Fruit fly (Drosophila melanogaster): ENCODE data around the gene CG6999.

Gene CG6999

DNA sequence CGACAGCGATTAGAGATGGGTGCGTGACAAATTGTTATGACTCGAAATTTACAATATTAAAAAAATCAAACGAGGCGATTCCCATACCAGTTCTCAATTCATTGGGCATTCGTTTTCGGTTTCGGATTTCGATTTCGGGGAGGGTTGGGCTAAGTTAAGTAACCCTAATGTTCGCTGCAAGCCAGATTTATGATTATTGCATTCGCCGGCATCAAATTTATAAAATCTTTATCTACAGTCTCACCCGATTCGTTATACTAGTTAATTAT, 39.8 kb downstream of the CG6999 start:
- TF ChIP-seq HLH106 (tag; optimal IDR thresholded peaks at IDR 0.05) (no peak), ey (GFP tag; optimal IDR thresholded peaks at IDR 0.05) (no peak), Mio (GFP tag; optimal IDR thresholded peaks at IDR 0.05) (no peak), dl (GFP tag; optimal IDR thresholded peaks at IDR 0.05; ENCODE audit: insufficient read depth in 1 of 2, partially characterized antibody in 2 of 2) (no peak), sage (GFP tag; optimal IDR thresholded peaks at IDR 0.05) (no peak), rgr (GFP tag; optimal IDR thresholded peaks at IDR 0.05) (no peak), usp (GFP tag; optimal IDR thresholded peaks at IDR 0.05) (no peak), CG9705 (GFP tag; optimal IDR thresholded peaks at IDR 0.05) (no peak), lola (GFP tag; optimal IDR thresholded peaks at IDR 0.05) (no peak), Hr83 (GFP tag; optimal IDR thresholded peaks at IDR 0.05; ENCODE audit: poor library complexity, severe bottlenecking) (no peak), fru (GFP tag; optimal IDR thresholded peaks at IDR 0.05) (no peak), foxo (GFP tag; optimal IDR thresholded peaks at IDR 0.05) (no peak), pan (optimal IDR thresholded peaks at IDR 0.05) (no peak), Dfd (GFP tag; optimal IDR thresholded peaks at IDR 0.05) (no peak), woc (GFP tag; optimal IDR thresholded peaks at IDR 0.05) (no peak), tai (GFP tag; optimal IDR thresholded peaks at IDR 0.05) (no peak)

DNA sequence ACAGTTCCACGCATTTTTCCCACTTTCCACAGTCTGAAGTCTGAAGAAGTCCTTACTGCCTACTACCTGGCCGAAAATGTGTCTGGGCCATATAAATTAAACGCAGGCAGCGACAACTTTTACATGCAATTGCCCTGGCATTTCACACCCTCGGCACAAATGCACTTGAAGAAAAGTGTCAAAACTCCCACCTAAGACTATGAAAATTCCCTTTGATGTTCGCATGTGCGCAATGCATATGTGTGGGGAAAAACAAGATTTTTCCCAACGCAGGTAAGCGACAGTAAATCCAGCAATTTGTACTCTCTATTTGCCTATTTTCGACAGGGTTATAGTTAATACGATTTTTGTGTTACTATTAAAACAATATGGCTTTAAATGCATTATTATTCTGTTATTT, 41.3 kb downstream of the CG6999 start:
- no peak for TF ChIP-seq Jra (GFP tag; optimal IDR thresholded peaks at IDR 0.05)
- no peak for TF ChIP-seq fru (GFP tag; optimal IDR thresholded peaks at IDR 0.05)
- no peak for TF ChIP-seq Vsx2 (GFP tag; optimal IDR thresholded peaks at IDR 0.05; ENCODE audit: partially characterized antibody)
- TF ChIP-seq Rel (GFP tag; optimal IDR thresholded peaks at IDR 0.05) = no peak
- TF ChIP-seq Rel (tag; optimal IDR thresholded peaks at IDR 0.05) = no peak
- no peak for TF ChIP-seq h (GFP tag; optimal IDR thresholded peaks at IDR 0.05)
- TF ChIP-seq HLH106 (tag; optimal IDR thresholded peaks at IDR 0.05) = no peak

- TF ChIP-seq fru (GFP tag; optimal IDR thresholded peaks at IDR 0.05) (no peak), br (GFP tag; optimal IDR thresholded peaks at IDR 0.05) (no peak), h (GFP tag; optimal IDR thresholded peaks at IDR 0.05) (no peak), N (GFP tag; optimal IDR thresholded peaks at IDR 0.05) (no peak), Rel (GFP tag; optimal IDR thresholded peaks at IDR 0.05) (no peak), Rel (tag; optimal IDR thresholded peaks at IDR 0.05) (no peak), psq (GFP tag; optimal IDR thresholded peaks at IDR 0.05) (no peak), ey (GFP tag; optimal IDR thresholded peaks at IDR 0.05) (no peak), usp (GFP tag; optimal IDR thresholded peaks at IDR 0.05) (no peak), Myc (optimal IDR thresholded peaks at IDR 0.05) (no peak), jim (GFP tag; optimal IDR thresholded peaks at IDR 0.05) (no peak), woc (GFP tag; optimal IDR thresholded peaks at IDR 0.05) (no peak)
Observed at dm6 chrX:9130243-9130642, 42.1 kb downstream of the CG6999 start.

- TF ChIP-seq Sp1 (GFP tag; optimal IDR thresholded peaks at IDR 0.05) (no peak), Hnf4 (GFP tag; optimal IDR thresholded peaks at IDR 0.05) (no peak), Abd-B (GFP tag; optimal IDR thresholded peaks at IDR 0.05) (no peak), dsf (GFP tag; optimal IDR thresholded peaks at IDR 0.05; ENCODE audit: borderline replicate concordance) (no peak), CG9705 (GFP tag; optimal IDR thresholded peaks at IDR 0.05) (no peak), Dif (GFP tag; optimal IDR thresholded peaks at IDR 0.05; ENCODE audit: partially characterized antibody) (no peak), Myc (optimal IDR thresholded peaks at IDR 0.05) (no peak), ey (GFP tag; optimal IDR thresholded peaks at IDR 0.05) (no peak), Jra (GFP tag; optimal IDR thresholded peaks at IDR 0.05) (no peak), usp (GFP tag; optimal IDR thresholded peaks at IDR 0.05) (no peak), Vsx2 (GFP tag; optimal IDR thresholded peaks at IDR 0.05; ENCODE audit: partially characterized antibody) (no peak), sv (GFP tag; optimal IDR thresholded peaks at IDR 0.05) (no peak), woc (GFP tag; optimal IDR thresholded peaks at IDR 0.05) (no peak), N (GFP tag; optimal IDR thresholded peaks at IDR 0.05) (no peak), jim (GFP tag; optimal IDR thresholded peaks at IDR 0.05) (no peak), fru (GFP tag; optimal IDR thresholded peaks at IDR 0.05) (no peak), brk (GFP tag; optimal IDR thresholded peaks at IDR 0.05) (no peak), CG32264 (GFP tag; optimal IDR thresholded peaks at IDR 0.05) (no peak), br (GFP tag; optimal IDR thresholded peaks at IDR 0.05) (no peak)
Observed at dm6 chrX:9131523-9131922, 43.4 kb downstream of the CG6999 start.

Measured in whole organism, wandering third instar larva.